Fruit fly (Drosophila melanogaster) whole organism, prepupa: ENCODE data around the gene CG15368.

Experiments used
- Blimp-1 ChIP-seq: fragments of 200-800 bp; sonication (Bioruptor generic); optimal IDR thresholded peaks from 3 replicates; lab custom pipeline; 2017; ENCODE audit warnings: missing biosample characterization, missing genetic modification characterization, mild to moderate bottlenecking, moderate library complexity, missing genetic modification reagents
- CG10631 ChIP-seq: fragments of 200-800 bp; sonication (Bioruptor generic); optimal IDR thresholded peaks from 2 replicates; lab custom pipeline; 2016; ENCODE audit warnings: missing biosample characterization, missing genetic modification characterization
- CG10669 ChIP-seq: fragments of 200-800 bp; sonication (Bioruptor generic); optimal IDR thresholded peaks from 3 replicates; lab custom pipeline; 2018; ENCODE audit warnings: missing biosample characterization, mild to moderate bottlenecking, missing genetic modification characterization, moderate library complexity
- CG11294 ChIP-seq: fragments of 200-800 bp; sonication (Bioruptor generic); IDR thresholded peaks from 2 replicates; pipeline ENCODE4 v1.3.6; 2022; ENCODE audit warnings: missing biosample characterization, missing genetic modification characterization
- CG11762 ChIP-seq: fragments of 200-800 bp; sonication (Bioruptor generic); optimal IDR thresholded peaks from 3 replicates; lab custom pipeline; 2016; ENCODE audit warnings: missing biosample characterization, missing genetic modification characterization; ENCODE audit not compliant: insufficient read depth
- CG11902 ChIP-seq: fragments of 200-800 bp; sonication (Bioruptor generic); optimal IDR thresholded peaks from 3 replicates; lab custom pipeline; 2016; ENCODE audit warnings: missing biosample characterization, missing genetic modification characterization
- CG15336 ChIP-seq: fragments of 200-800 bp; sonication (Bioruptor generic); IDR thresholded peaks from 2 replicates; pipeline ENCODE4 v1.3.6; 2022; ENCODE audit warnings: missing biosample characterization, missing genetic modification characterization
- CG1621 ChIP-seq: fragments of 200-800 bp; sonication (Bioruptor generic); optimal IDR thresholded peaks from 3 replicates; lab custom pipeline; 2018; ENCODE audit warnings: missing biosample characterization, mild to moderate bottlenecking, missing genetic modification characterization
- CG3032 ChIP-seq: fragments of 200-800 bp; optimal IDR thresholded peaks from 2 replicates; lab custom pipeline; 2019; ENCODE audit warnings: missing biosample characterization, mild to moderate bottlenecking, missing genetic modification characterization, moderate library complexity
- CG34406 ChIP-seq: fragments of 200-800 bp; sonication (Bioruptor generic); optimal IDR thresholded peaks from 3 replicates; lab custom pipeline; 2016; ENCODE audit warnings: missing biosample characterization, missing genetic modification characterization
- CG4318 ChIP-seq: fragments of 200-800 bp; sonication (Bioruptor generic); optimal IDR thresholded peaks from 3 replicates; lab custom pipeline; 2017; ENCODE audit warnings: missing biosample characterization, mild to moderate bottlenecking, missing genetic modification characterization
- CG6163 ChIP-seq: fragments of 200-800 bp; sonication (Bioruptor generic); IDR thresholded peaks from 3 replicates; pipeline ENCODE4 v1.3.6; 2022; ENCODE audit warnings: missing biosample characterization, missing genetic modification characterization
- CG6854 ChIP-seq: fragments of 200-800 bp; sonication (Bioruptor generic); optimal IDR thresholded peaks from 2 replicates; lab custom pipeline; 2017; ENCODE audit warnings: missing biosample characterization, mild to moderate bottlenecking, missing genetic modification characterization
- CG7368 ChIP-seq: fragments of 200-800 bp; sonication (Bioruptor generic); optimal IDR thresholded peaks from 3 replicates; lab custom pipeline; 2016; ENCODE audit warnings: missing biosample characterization, missing genetic modification characterization
- CG8119 ChIP-seq: fragments of 200-800 bp; sonication (Bioruptor generic); IDR thresholded peaks from 3 replicates; pipeline ENCODE4 v1.3.6; 2022; ENCODE audit warnings: missing biosample characterization, missing genetic modification characterization
- Eip75B ChIP-seq: fragments of 200-800 bp; sonication (Bioruptor generic); optimal IDR thresholded peaks from 3 replicates; lab custom pipeline; 2016; ENCODE audit warnings: missing biosample characterization, missing genetic modification characterization
- Eip93F ChIP-seq: fragments of 200-800 bp; sonication (Bioruptor generic); optimal IDR thresholded peaks from 2 replicates; lab custom pipeline; 2016; ENCODE audit warnings: missing biosample characterization, mild to moderate bottlenecking, missing genetic modification characterization
- Ets21C ChIP-seq: fragments of 200-800 bp; sonication (Bioruptor generic); optimal IDR thresholded peaks from 3 replicates; lab custom pipeline; 2016; ENCODE audit warnings: missing biosample characterization, missing genetic modification characterization
- Ets96B ChIP-seq: fragments of 200-800 bp; optimal IDR thresholded peaks from 2 replicates; lab custom pipeline; 2019; ENCODE audit warnings: missing biosample characterization, mild to moderate bottlenecking, missing genetic modification characterization, moderate library complexity
- Hr38 ChIP-seq: sonication (Bioruptor generic); optimal IDR thresholded peaks from 2 replicates; lab custom pipeline; 2016; ENCODE audit warnings: missing biosample characterization, missing genetic modification characterization
- Hr39 ChIP-seq: fragments of 200-800 bp; sonication (Bioruptor generic); optimal IDR thresholded peaks from 2 replicates; lab custom pipeline; 2016; ENCODE audit warnings: missing biosample characterization, missing genetic modification characterization
- Lpt ChIP-seq: fragments of 200-800 bp; sonication (Bioruptor generic); optimal IDR thresholded peaks from 3 replicates; lab custom pipeline; 2016; ENCODE audit warnings: missing biosample characterization, missing genetic modification characterization
- Met ChIP-seq: fragments of 200-800 bp; sonication (Bioruptor generic); optimal IDR thresholded peaks from 3 replicates; lab custom pipeline; 2016; ENCODE audit warnings: missing biosample characterization, missing genetic modification characterization
- OdsH ChIP-seq: fragments of 200-800 bp; sonication (Bioruptor generic); optimal IDR thresholded peaks from 3 replicates; lab custom pipeline; 2016; ENCODE audit warnings: missing biosample characterization, missing genetic modification characterization
- acj6 ChIP-seq: fragments of 200-800 bp; sonication (Bioruptor generic); optimal IDR thresholded peaks from 3 replicates; lab custom pipeline; 2016; ENCODE audit warnings: missing biosample characterization, missing genetic modification characterization
- dac ChIP-seq: fragments of 200-800 bp; sonication (Bioruptor generic); optimal IDR thresholded peaks from 2 replicates; lab custom pipeline; 2017; ENCODE audit warnings: missing biosample characterization, mild to moderate bottlenecking, missing genetic modification characterization
- esn ChIP-seq: fragments of 200-800 bp; sonication (Bioruptor generic); optimal IDR thresholded peaks from 2 replicates; lab custom pipeline; 2016; ENCODE audit warnings: missing biosample characterization, mild to moderate bottlenecking, missing genetic modification characterization, moderate library complexity
- fd85E ChIP-seq: fragments of 200-800 bp; sonication (Bioruptor generic); optimal IDR thresholded peaks from 3 replicates; lab custom pipeline; 2016; ENCODE audit warnings: missing biosample characterization, missing genetic modification characterization
- fkh ChIP-seq: fragments of 200-800 bp; sonication (Bioruptor generic); optimal IDR thresholded peaks from 3 replicates; lab custom pipeline; 2017; ENCODE audit warnings: missing biosample characterization, mild to moderate bottlenecking, missing genetic modification characterization, moderate library complexity
- net ChIP-seq: fragments of 200-800 bp; sonication (Bioruptor generic); optimal IDR thresholded peaks from 3 replicates; lab custom pipeline; 2016; ENCODE audit warnings: missing biosample characterization, missing genetic modification characterization
- salr ChIP-seq, 2 experiments: fragments of 200-800 bp; sonication (Bioruptor generic); optimal IDR thresholded peaks; 3 replicates each; lab custom pipeline; 2016 to 2018; ENCODE audit warnings: missing biosample characterization in 2 of 2, missing genetic modification characterization in 2 of 2, mild to moderate bottlenecking in 1 of 2
- ss ChIP-seq, 2 experiments: fragments of 200-800 bp; sonication (Bioruptor generic); optimal IDR thresholded peaks; 2 replicates in 1 of 2; 3 replicates in 1 of 2; lab custom pipeline; 2017 to 2018; ENCODE audit warnings: mild to moderate bottlenecking in 2 of 2, missing biosample characterization in 2 of 2, missing genetic modification characterization in 2 of 2, moderate library complexity in 1 of 2
- svp ChIP-seq: fragments of 200-800 bp; sonication (Bioruptor generic); peaks from one replicate; lab custom pipeline; 2016; ENCODE audit warnings: missing biosample characterization, missing genetic modification characterization
- vri ChIP-seq: fragments of 200-800 bp; sonication (Bioruptor generic); optimal IDR thresholded peaks from 3 replicates; lab custom pipeline; 2016; ENCODE audit warnings: missing biosample characterization, mild to moderate bottlenecking, missing genetic modification characterization

Gene CG15368

DNA sequence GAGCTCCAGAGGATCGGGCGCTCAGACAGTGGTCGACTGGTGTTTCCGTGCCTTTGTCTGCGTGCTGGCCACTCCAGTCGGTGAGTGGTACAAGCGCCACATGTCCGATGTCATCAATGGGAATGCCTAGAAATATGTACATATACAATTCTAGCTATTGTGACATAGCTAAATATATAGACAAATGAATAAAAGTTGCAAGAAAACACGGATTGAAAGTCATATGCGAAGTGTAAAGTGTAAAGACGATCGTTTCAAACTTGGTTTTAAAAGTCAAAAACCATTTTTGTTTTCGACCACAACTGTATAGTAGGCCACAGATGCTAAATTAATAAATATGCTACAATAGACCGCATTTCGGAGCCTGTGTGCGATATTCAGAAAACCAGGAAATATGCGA, at the start of gene CG15368:
Gene CG15368 (plus strand): TSS at position 301 of the 400 bp plus-strand sequence.
- TF ChIP-seq CG10631 (GFP tag; lab: Kevin White, UChicago) (no peak), CG4318 (GFP tag; lab: Kevin White, UChicago) (no peak), Lpt (no peak), Blimp-1 (GFP tag; lab: Kevin White, UChicago) (no peak), dac (GFP tag; lab: Kevin White, UChicago) (no peak), Met (GFP tag; lab: Kevin White, UChicago) (no peak), CG11902 (GFP tag; lab: Kevin White, UChicago) (no peak), net (GFP tag; lab: Kevin White, UChicago) (no peak), Eip93F (GFP tag; lab: Kevin White, UChicago) (no peak), salr (GFP tag; optimal IDR thresholded peaks at IDR 0.05; lab: Kevin White, UChicago) (no peak), CG11294 (no peak), CG10669 (GFP tag; lab: Kevin White, UChicago) (no peak), CG15336 (GFP tag; lab: Robert Waterston, UW) (no peak), fkh (GFP tag; lab: Kevin White, UChicago) (no peak), OdsH (GFP tag; lab: Kevin White, UChicago) (no peak)
- TF ChIP-seq, all 60 proteins: peak for 0

DNA sequence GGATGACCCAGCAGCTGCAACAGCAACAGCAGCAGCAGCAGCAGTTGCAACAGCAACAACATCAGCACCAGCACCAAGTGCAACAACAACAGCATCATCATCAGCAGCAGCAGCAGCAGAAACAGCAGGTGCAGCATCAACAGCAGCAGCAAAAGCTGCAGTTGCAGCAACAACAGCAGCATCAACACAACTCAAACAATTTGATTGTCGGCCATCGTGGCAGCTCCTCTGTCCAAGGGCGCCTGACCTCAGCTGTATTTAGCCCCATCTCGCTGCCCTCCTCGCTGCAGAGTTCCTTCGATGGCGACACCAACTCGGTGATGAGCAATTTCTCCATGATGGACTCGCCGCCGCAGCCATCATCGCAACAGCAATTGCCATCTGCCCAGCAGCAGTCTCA, 47.3 kb upstream of the CG15368 start:
- TF ChIP-seq svp = no peak
- no peak for TF ChIP-seq CG11762 (GFP tag; lab: Kevin White, UChicago)
- no peak for TF ChIP-seq fkh (GFP tag; lab: Kevin White, UChicago)
- no peak for TF ChIP-seq esn (GFP tag; lab: Kevin White, UChicago)

DNA sequence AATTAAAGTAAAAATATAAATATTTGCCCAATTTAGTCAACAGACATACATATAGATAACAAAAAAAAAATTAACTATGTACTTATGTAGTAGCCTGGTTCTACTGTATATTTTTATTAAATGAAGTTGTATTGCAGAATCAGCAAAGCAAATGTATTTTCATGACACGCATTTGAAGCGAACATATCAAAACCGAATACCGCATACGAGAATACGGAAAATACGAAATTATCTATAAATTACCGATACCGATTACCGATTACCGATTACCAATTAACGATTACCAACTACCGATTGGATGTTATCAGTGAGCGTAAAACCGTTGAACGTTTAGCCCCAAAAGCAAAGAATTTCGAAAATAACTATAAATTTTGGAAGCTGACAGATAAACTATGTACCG, 28.2 kb upstream of the CG15368 start:
- TF ChIP-seq ss (GFP tag; optimal IDR thresholded peaks at IDR 0.05; lab: Kevin White, UChicago) = no peak
- TF ChIP-seq CG8119 (GFP tag; lab: Robert Waterston, UW) = no peak
- TF ChIP-seq Ets21C = no peak
- TF ChIP-seq Hr39 (GFP tag; lab: Kevin White, UChicago) = no peak
- TF ChIP-seq CG34406 (GFP tag; lab: Kevin White, UChicago) = no peak
- TF ChIP-seq CG6854 (GFP tag; lab: Kevin White, UChicago) = no peak
- TF ChIP-seq CG3032 (tag; lab: Kevin White, UChicago) = no peak
- TF ChIP-seq Hr38 (GFP tag; lab: Kevin White, UChicago) = no peak
- no peak for TF ChIP-seq fd85E
- no peak for TF ChIP-seq acj6 (GFP tag; lab: Kevin White, UChicago)
- no peak for TF ChIP-seq CG1621 (tag; lab: Kevin White, UChicago)
- TF ChIP-seq CG10631 (GFP tag; lab: Kevin White, UChicago) = no peak
- no peak for TF ChIP-seq salr (GFP tag; optimal IDR thresholded peaks at IDR 0.05; lab: Kevin White, UChicago)
- TF ChIP-seq CG6163 (GFP tag; lab: Robert Waterston, UW) = no peak
- no peak for TF ChIP-seq Lpt
- TF ChIP-seq Ets96B (tag; lab: Kevin White, UChicago) = no peak
- TF ChIP-seq CG11294 = no peak
- TF ChIP-seq, all 60 proteins: peak for 0

DNA sequence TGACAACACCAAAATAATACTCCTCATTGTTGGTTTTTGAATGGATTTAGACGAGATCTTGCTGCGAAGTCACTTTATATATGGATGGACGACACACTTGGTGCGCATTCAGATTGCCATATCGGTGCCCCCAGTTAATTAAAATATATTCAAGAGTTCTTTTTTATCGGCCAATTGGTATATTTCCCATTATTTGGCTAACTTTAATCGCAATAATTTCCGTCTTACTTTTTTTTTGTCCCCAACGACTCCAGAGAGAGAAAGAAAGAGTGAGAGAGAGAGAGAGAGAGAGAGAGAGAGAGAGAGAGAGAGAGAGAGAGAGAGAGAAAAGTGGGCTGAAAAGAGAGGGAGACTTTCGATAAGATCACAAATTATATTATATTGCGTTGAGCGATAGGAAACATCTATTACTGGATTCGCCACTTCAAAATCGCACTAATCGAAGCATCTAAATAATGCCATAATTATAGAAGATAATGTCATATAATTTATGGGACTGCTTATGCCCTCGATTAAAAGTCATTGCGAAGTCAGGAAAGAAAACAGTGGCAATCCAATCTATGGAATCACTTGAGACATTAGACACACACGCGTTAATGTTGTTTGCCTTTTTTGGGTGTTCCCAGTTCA, 24.9 kb upstream of the CG15368 start, which contains the start of gene CG12115:
Gene CG12115 (minus strand): TSS at position 51 of the 630 bp plus-strand sequence.
- TF ChIP-seq Eip75B = no peak
- TF ChIP-seq vri (GFP tag; lab: Kevin White, UChicago) = peak; percentile 13
- TF ChIP-seq CG7368 = no peak
